Fruit fly (Drosophila melanogaster): Measurements from ENCODE around the gene CG42688.

The CG42688 gene

dm6 chr2L:19217933-19218332 is 35.3 kb upstream of the CG42688 start:
- no peak for TF ChIP-seq Sox14 (GFP tag; optimal IDR thresholded peaks at IDR 0.05)
- peak; percentile 52 for TF ChIP-seq svp (GFP tag)

DNA sequence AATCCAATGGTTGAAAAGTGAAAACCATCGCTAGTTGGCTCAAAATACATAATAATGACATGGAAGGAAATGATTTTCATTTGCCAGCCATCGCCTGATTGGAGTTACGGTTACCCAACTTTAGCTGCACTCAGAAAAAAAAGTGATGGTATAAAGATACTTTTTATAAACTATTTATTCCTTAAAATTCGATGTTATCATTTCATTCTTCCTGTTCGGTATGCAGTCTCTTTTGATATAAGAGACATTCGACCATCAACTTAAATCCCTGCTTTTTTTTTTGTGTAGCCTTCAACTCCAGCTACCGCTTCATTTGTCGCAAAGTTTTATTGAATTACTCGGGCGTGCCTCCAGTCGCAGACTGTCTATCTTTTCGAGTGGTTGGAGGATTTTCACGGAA is 29.8 kb upstream of the CG42688 start:
- TF ChIP-seq Eip75B (GFP tag; optimal IDR thresholded peaks at IDR 0.05) (no peak), fd59A (GFP tag; optimal IDR thresholded peaks at IDR 0.05) (no peak), cyc (GFP tag; optimal IDR thresholded peaks at IDR 0.05) (no peak), net (GFP tag; optimal IDR thresholded peaks at IDR 0.05) (no peak), CG6808 (GFP tag; optimal IDR thresholded peaks at IDR 0.05) (no peak), Hr39 (GFP tag; optimal IDR thresholded peaks at IDR 0.05) (peak; percentile 6), pdm3 (GFP tag; optimal IDR thresholded peaks at IDR 0.05) (peak; percentile 9), CG8319 (GFP tag; optimal IDR thresholded peaks at IDR 0.05) (no peak), eg (GFP tag; IDR thresholded peaks at IDR 0.05) (no peak), Sox14 (GFP tag; optimal IDR thresholded peaks at IDR 0.05) (no peak), Hr4 (GFP tag; optimal IDR thresholded peaks at IDR 0.05) (peak; percentile 25), esn (GFP tag; optimal IDR thresholded peaks at IDR 0.05) (no peak), CG6276 (GFP tag; optimal IDR thresholded peaks at IDR 0.05) (no peak), Gug (GFP tag; IDR thresholded peaks at IDR 0.05) (no peak), CG4318 (GFP tag; optimal IDR thresholded peaks at IDR 0.05) (no peak), CG11762 (GFP tag; optimal IDR thresholded peaks at IDR 0.05; ENCODE audit: insufficient read depth) (no peak), CG10631 (GFP tag; optimal IDR thresholded peaks at IDR 0.05) (peak; percentile 0), fkh (GFP tag; optimal IDR thresholded peaks at IDR 0.05) (no peak), CG3032 (tag; optimal IDR thresholded peaks at IDR 0.05) (no peak), CG6163 (GFP tag; IDR thresholded peaks at IDR 0.05) (0 out of 3 replicates have a peak, but pooled peaks have one; percentile 8), dac (GFP tag; optimal IDR thresholded peaks at IDR 0.05) (no peak), CG7368 (GFP tag; optimal IDR thresholded peaks at IDR 0.05) (no peak), Ets21C (GFP tag; optimal IDR thresholded peaks at IDR 0.05) (no peak), Hr38 (GFP tag; optimal IDR thresholded peaks at IDR 0.05) (no peak), Eip93F (GFP tag; optimal IDR thresholded peaks at IDR 0.05) (no peak), CG8632 (GFP tag; optimal IDR thresholded peaks at IDR 0.05) (no peak), CG10669 (GFP tag; optimal IDR thresholded peaks at IDR 0.05) (no peak), CG32006 (GFP tag; optimal IDR thresholded peaks at IDR 0.05) (peak; percentile 18), CG11294 (GFP tag; IDR thresholded peaks at IDR 0.05) (no peak), Sox15 (GFP tag; optimal IDR thresholded peaks at IDR 0.05) (no peak), lz (GFP tag; optimal IDR thresholded peaks at IDR 0.05) (no peak), Lpt (GFP tag; optimal IDR thresholded peaks at IDR 0.05) (no peak), CG6854 (GFP tag; optimal IDR thresholded peaks at IDR 0.05) (no peak), vri (GFP tag; optimal IDR thresholded peaks at IDR 0.05) (no peak), svp (GFP tag) (peak; percentile 43), CG8119 (GFP tag; IDR thresholded peaks at IDR 0.05) (0 out of 3 replicates have a peak, but pooled peaks have one; percentile 30), Sox102F (GFP tag; optimal IDR thresholded peaks at IDR 0.05) (no peak), OdsH (GFP tag; optimal IDR thresholded peaks at IDR 0.05) (peak; percentile 5), salr (GFP tag; optimal IDR thresholded peaks at IDR 0.05) (no peak), CG6792 (GFP tag; optimal IDR thresholded peaks at IDR 0.05) (no peak), CG34406 (GFP tag; optimal IDR thresholded peaks at IDR 0.05) (no peak), Eip78C (GFP tag) (peak; percentile 27), acj6 (GFP tag; optimal IDR thresholded peaks at IDR 0.05) (no peak), CG15336 (GFP tag; IDR thresholded peaks at IDR 0.05) (no peak), dsx (GFP tag; optimal IDR thresholded peaks at IDR 0.05; ENCODE audit: poor library complexity, severe bottlenecking) (no peak)
